Worm (Caenorhabditis elegans) whole organism, L3 larva: ENCODE results near the gene pho-12.

Source experiments
- R02D3.7 ChIP-seq: fragments of 150-350 bp; optimal IDR thresholded peaks from 2 replicates; lab custom pipeline; 2014; ENCODE audit warnings: missing biosample characterization, missing genetic modification characterization
- aly-2 ChIP-seq: fragments of 150-350 bp; optimal IDR thresholded peaks from 2 replicates; lab custom pipeline; 2014; ENCODE audit warnings: missing biosample characterization, missing genetic modification characterization
- ceh-16 ChIP-seq: sonication (generic microtip); optimal IDR thresholded peaks from 2 replicates; lab custom pipeline; 2017; ENCODE audit warnings: missing biosample characterization, missing genetic modification characterization
- ceh-28 ChIP-seq: fragments of 150-350 bp; optimal IDR thresholded peaks from 2 replicates; lab custom pipeline; 2014; ENCODE audit warnings: missing biosample characterization, missing genetic modification reagents, missing genetic modification characterization
- ceh-82 ChIP-seq: fragments of 150-350 bp; optimal IDR thresholded peaks from 2 replicates; lab custom pipeline; 2014; ENCODE audit warnings: missing biosample characterization, missing genetic modification characterization
- daf-12 ChIP-seq: fragments of 150-350 bp; optimal IDR thresholded peaks from 2 replicates; lab custom pipeline; 2014; ENCODE audit warnings: missing biosample characterization, missing genetic modification reagents, missing genetic modification characterization
- egl-27 ChIP-seq: sonication (generic microtip); optimal IDR thresholded peaks from 4 replicates; lab custom pipeline; 2017; ENCODE audit warnings: missing biosample characterization, missing genetic modification reagents, missing genetic modification characterization
- egl-5 ChIP-seq: fragments of 150-350 bp; optimal IDR thresholded peaks from 2 replicates; lab custom pipeline; 2017; ENCODE audit warnings: missing biosample characterization, missing genetic modification reagents, missing genetic modification characterization, inconsistent platforms
- elt-1 ChIP-seq: fragments of 150-350 bp; optimal IDR thresholded peaks from 2 replicates; lab custom pipeline; 2014; ENCODE audit warnings: missing biosample characterization, missing genetic modification characterization
- elt-2 ChIP-seq: sonication (generic microtip); optimal IDR thresholded peaks from 2 replicates; lab custom pipeline; 2016; ENCODE audit warnings: missing genetic modification reagents, mild to moderate bottlenecking, missing genetic modification characterization, missing compliant biosample characterization
- elt-3 ChIP-seq, 3 experiments: fragments of 150-350 bp in 1 of 3; sonication (generic microtip) in 2 of 3; optimal IDR thresholded peaks; 2 replicates in 2 of 3; 4 replicates in 1 of 3; lab custom pipeline; 2014 to 2017; ENCODE audit warnings: missing biosample characterization in 3 of 3, missing genetic modification characterization in 3 of 3
- fkh-10 ChIP-seq: sonication (generic microtip); optimal IDR thresholded peaks from 2 replicates; lab custom pipeline; 2017; ENCODE audit warnings: missing biosample characterization, missing genetic modification reagents, missing genetic modification characterization
- fkh-2 ChIP-seq: fragments of 150-350 bp; optimal IDR thresholded peaks from 2 replicates; lab custom pipeline; 2014; ENCODE audit warnings: missing biosample characterization, missing genetic modification reagents, missing genetic modification characterization
- fos-1 ChIP-seq: fragments of 150-350 bp; optimal IDR thresholded peaks from 2 replicates; lab custom pipeline; 2014; ENCODE audit warnings: missing biosample characterization, missing genetic modification characterization
- hmg-11 ChIP-seq: sonication (generic microtip); optimal IDR thresholded peaks from 2 replicates; lab custom pipeline; 2016; ENCODE audit warnings: missing genetic modification characterization, missing compliant biosample characterization
- jun-1 ChIP-seq: fragments of 150-350 bp; optimal IDR thresholded peaks from 2 replicates; lab custom pipeline; 2014; ENCODE audit warnings: missing biosample characterization, missing genetic modification reagents, missing genetic modification characterization
- lin-15B ChIP-seq: fragments of 150-350 bp; optimal IDR thresholded peaks from 2 replicates; lab custom pipeline; 2014; ENCODE audit warnings: missing biosample characterization, missing genetic modification characterization
- lin-39 ChIP-seq: fragments of 150-350 bp; optimal IDR thresholded peaks from 2 replicates; lab custom pipeline; 2018; ENCODE audit warnings: missing biosample characterization, missing genetic modification reagents, missing genetic modification characterization
- nfya-1 ChIP-seq: sonication (generic microtip); optimal IDR thresholded peaks from 2 replicates; lab custom pipeline; 2017; ENCODE audit warnings: missing genetic modification characterization, mild to moderate bottlenecking, missing compliant biosample characterization, antibody characterized with exemption, moderate library complexity; ENCODE audit not compliant: insufficient read depth
- nhr-23 ChIP-seq: fragments of 150-350 bp; optimal IDR thresholded peaks from 2 replicates; lab custom pipeline; 2014; ENCODE audit warnings: missing biosample characterization, missing genetic modification reagents, missing genetic modification characterization
- nhr-237 ChIP-seq: fragments of 150-350 bp; optimal IDR thresholded peaks from 2 replicates; lab custom pipeline; 2014; ENCODE audit warnings: missing biosample characterization, missing genetic modification characterization
- nhr-25 ChIP-seq: sonication (generic microtip); optimal IDR thresholded peaks from 2 replicates; lab custom pipeline; 2017; ENCODE audit warnings: missing biosample characterization, missing genetic modification characterization
- nhr-28 ChIP-seq: fragments of 150-350 bp; optimal IDR thresholded peaks from 2 replicates; lab custom pipeline; 2014; ENCODE audit warnings: missing biosample characterization, missing genetic modification characterization
- nhr-43 ChIP-seq: sonication (generic microtip); optimal IDR thresholded peaks from 2 replicates; lab custom pipeline; 2016; ENCODE audit warnings: mild to moderate bottlenecking, missing genetic modification characterization, missing compliant biosample characterization; ENCODE audit not compliant: poor library complexity, severe bottlenecking
- nhr-67 ChIP-seq: fragments of 150-350 bp; optimal IDR thresholded peaks from 2 replicates; lab custom pipeline; 2014; ENCODE audit warnings: missing biosample characterization, missing genetic modification characterization
- nhr-76 ChIP-seq: fragments of 150-350 bp; sonication (generic microtip); optimal IDR thresholded peaks from 5 replicates; lab custom pipeline; 2014; ENCODE audit warnings: missing biosample characterization, missing genetic modification characterization
- nhr-77 ChIP-seq: fragments of 150-350 bp; optimal IDR thresholded peaks from 2 replicates; lab custom pipeline; 2014; ENCODE audit warnings: missing biosample characterization, missing genetic modification characterization
- pha-4 ChIP-seq: fragments of 150-350 bp; optimal IDR thresholded peaks from 2 replicates; lab custom pipeline; 2014; ENCODE audit warnings: missing biosample characterization, missing genetic modification reagents, missing genetic modification characterization
- sea-2 ChIP-seq: fragments of 150-350 bp; sonication (generic microtip); optimal IDR thresholded peaks from 4 replicates; lab custom pipeline; 2014; ENCODE audit warnings: missing biosample characterization, missing genetic modification reagents, missing genetic modification characterization
- skn-1 ChIP-seq: fragments of 150-350 bp; optimal IDR thresholded peaks from 2 replicates; lab custom pipeline; 2014; ENCODE audit warnings: missing biosample characterization, missing genetic modification characterization
- snpc-4 ChIP-seq: fragments of 150-350 bp; optimal IDR thresholded peaks from 2 replicates; lab custom pipeline; 2014; ENCODE audit warnings: missing biosample characterization, missing genetic modification characterization
- tbx-2 ChIP-seq: sonication (generic microtip); optimal IDR thresholded peaks from 2 replicates; lab custom pipeline; 2016; ENCODE audit warnings: mild to moderate bottlenecking, missing genetic modification characterization, missing compliant biosample characterization
- unc-39 ChIP-seq: sonication (generic microtip); optimal IDR thresholded peaks from 4 replicates; lab custom pipeline; 2017; ENCODE audit warnings: missing biosample characterization, missing genetic modification characterization
- unc-62 ChIP-seq: fragments of 150-350 bp; sonication (generic microtip); optimal IDR thresholded peaks from 4 replicates; lab custom pipeline; 2014; ENCODE audit warnings: missing biosample characterization, missing genetic modification reagents, missing genetic modification characterization
- zag-1 ChIP-seq: fragments of 150-350 bp; optimal IDR thresholded peaks from 2 replicates; lab custom pipeline; 2014; ENCODE audit warnings: missing biosample characterization, missing genetic modification characterization
- ztf-11 ChIP-seq: fragments of 150-350 bp; optimal IDR thresholded peaks from 2 replicates; lab custom pipeline; 2014; ENCODE audit warnings: missing biosample characterization, missing genetic modification characterization
- ztf-4 ChIP-seq: fragments of 150-350 bp; optimal IDR thresholded peaks from 2 replicates; lab custom pipeline; 2014; ENCODE audit warnings: missing biosample characterization, missing genetic modification characterization

The pho-12 gene

ce11 chrII:5048185-5048795 lies 12.3 kb downstream of the pho-12 start:
- TF ChIP-seq ztf-4 (tag; lab: Kevin White, UChicago) (no peak), pha-4 (tag; lab: Kevin White, UChicago) (peak; percentile 53)

ce11 chrII:5047279-5047678 lies 13.3 kb downstream of the pho-12 start:
- TF ChIP-seq pha-4 (tag; lab: Kevin White, UChicago) (peak; percentile 37), nhr-67 (tag; lab: Kevin White, UChicago) (no peak), ztf-11 (tag; lab: Kevin White, UChicago) (no peak), nhr-25 (tag; lab: Kevin White, UChicago) (peak; percentile 37), egl-27 (tag; lab: Kevin White, UChicago) (no peak), unc-39 (no peak), fkh-10 (GFP tag; lab: Kevin White, UChicago) (no peak), nfya-1 (tag; lab: Kevin White, UChicago) (peak; percentile 4), egl-5 (peak; percentile 13), ceh-16 (no peak), lin-15B (no peak), skn-1 (tag; lab: Kevin White, UChicago) (no peak), hmg-11 (tag; lab: Kevin White, UChicago) (no peak), ceh-82 (tag; lab: Kevin White, UChicago) (no peak), nhr-23 (tag; lab: Kevin White, UChicago) (peak; percentile 36)
- TF ChIP-seq, all 47 proteins: peak for 5

ce11 chrII:5046209-5047200 lies 14.1 kb downstream of the pho-12 start:
- TF ChIP-seq elt-2 (tag; lab: Kevin White, UChicago) (no peak), elt-3 (tag; optimal IDR thresholded peaks at IDR 0.05; lab: Kevin White, UChicago) (no peak), egl-5 (peak; percentile 3), fkh-10 (GFP tag; lab: Kevin White, UChicago) (peak; percentile 90), fkh-2 (tag; lab: Kevin White, UChicago) (peak; percentile 84), ceh-28 (tag; lab: Kevin White, UChicago) (no peak), aly-2 (no peak), R02D3.7 (tag; lab: Kevin White, UChicago) (no peak), fos-1 (no peak), nhr-237 (tag; lab: Kevin White, UChicago) (no peak), daf-12 (tag; lab: Kevin White, UChicago) (no peak), hmg-11 (tag; lab: Kevin White, UChicago) (peak; percentile 9), unc-62 (peak; percentile 3), nhr-28 (tag; lab: Kevin White, UChicago) (no peak), nhr-76 (tag; lab: Kevin White, UChicago) (no peak), nfya-1 (tag; lab: Kevin White, UChicago) (peak; percentile 4), unc-39 (no peak)

ce11 chrII:5042381-5042930 lies 18.2 kb downstream of the pho-12 start:
- TF ChIP-seq R02D3.7 (tag; lab: Kevin White, UChicago) (no peak), lin-39 (peak; percentile 23), ceh-16 (no peak), nhr-43 (tag; lab: Kevin White, UChicago) (no peak), lin-15B (peak; percentile 23), nhr-67 (tag; lab: Kevin White, UChicago) (no peak), zag-1 (tag; lab: Kevin White, UChicago) (no peak), nhr-237 (tag; lab: Kevin White, UChicago) (no peak), elt-1 (tag; lab: Kevin White, UChicago) (no peak), nhr-23 (tag; lab: Kevin White, UChicago) (no peak), elt-2 (tag; lab: Kevin White, UChicago) (no peak), nfya-1 (tag; lab: Kevin White, UChicago) (peak; percentile 52), daf-12 (tag; lab: Kevin White, UChicago) (no peak), elt-3 (tag; optimal IDR thresholded peaks at IDR 0.05; lab: Kevin White, UChicago) (no peak), sea-2 (no peak), snpc-4 (tag; lab: Kevin White, UChicago) (no peak), aly-2 (no peak), jun-1 (no peak), tbx-2 (tag; lab: Kevin White, UChicago) (no peak), hmg-11 (tag; lab: Kevin White, UChicago) (peak; percentile 55), fkh-2 (tag; lab: Kevin White, UChicago) (no peak), nhr-76 (tag; lab: Kevin White, UChicago) (no peak), nhr-77 (tag; lab: Kevin White, UChicago) (no peak), unc-62 (no peak)
